Fruit fly (Drosophila melanogaster): ENCODE measurements around the gene CCT2.
A peak's percentile ranks its signal among the peaks of the same experiment; 100 is the strongest.

DNA sequence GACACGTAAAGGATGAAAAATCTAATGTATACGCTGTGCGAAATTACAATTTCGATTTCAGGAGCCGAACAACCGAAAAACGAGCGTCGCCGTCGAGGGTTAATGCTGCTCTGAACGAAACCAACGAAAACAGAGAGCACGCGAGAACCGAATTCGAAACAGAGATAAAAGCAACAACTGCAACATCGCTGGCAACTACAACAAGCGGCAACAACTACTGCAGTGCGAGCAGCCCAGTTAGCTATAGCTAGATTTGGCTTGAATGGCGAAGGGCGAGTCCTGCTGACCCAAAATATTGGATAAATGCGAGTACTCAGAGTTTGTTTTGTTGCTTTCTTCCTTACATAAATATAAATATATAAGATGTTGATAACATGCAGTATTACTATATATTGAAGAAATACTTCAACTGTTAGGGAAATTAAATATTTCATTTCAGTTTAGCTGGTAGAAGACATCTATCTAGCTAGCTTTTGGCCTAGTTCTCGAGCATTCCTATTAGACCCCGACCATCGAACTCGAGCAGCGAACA, 45.7 kb downstream of the CCT2 start, which contains the start of gene fend:
- no peak for TF ChIP-seq CG7368 (GFP tag; optimal IDR thresholded peaks at IDR 0.05)
- 0 out of 3 replicates have a peak, but pooled peaks have one; percentile 6 for TF ChIP-seq CG6163 (GFP tag; IDR thresholded peaks at IDR 0.05)
